Fruit fly (Drosophila melanogaster) whole organism, embryonic: ENCODE data around the gene CG13392.

Experiments
- ATbp ChIP-seq: fragments of 200-800 bp; sonication (Bioruptor generic); optimal IDR thresholded peaks from 2 replicates; lab custom pipeline; 2017; ENCODE audit warnings: missing biosample characterization, mild to moderate bottlenecking, missing genetic modification characterization, missing genetic modification reagents
- Ada2b ChIP-seq: fragments of 200-800 bp; sonication (Bioruptor generic); IDR thresholded peaks from 2 replicates; pipeline ENCODE4 v1.3.6; 2022; ENCODE audit warnings: missing biosample characterization, missing genetic modification characterization
- Bteb2 ChIP-seq: fragments of 200-800 bp; sonication (Bioruptor generic); optimal IDR thresholded peaks from 2 replicates; lab custom pipeline; 2016; ENCODE audit warnings: missing biosample characterization, missing genetic modification characterization
- CG10267 ChIP-seq: fragments of 200-800 bp; sonication (Bioruptor generic); optimal IDR thresholded peaks from 2 replicates; lab custom pipeline; 2018; ENCODE audit warnings: missing biosample characterization, mild to moderate bottlenecking, missing genetic modification characterization, moderate library complexity
- CG10366 ChIP-seq: fragments of 200-800 bp; sonication (Bioruptor generic); IDR thresholded peaks from 2 replicates; pipeline ENCODE4 v1.3.6; 2022; ENCODE audit warnings: missing biosample characterization, missing genetic modification characterization
- CG10959 ChIP-seq: fragments of 200-800 bp; sonication (Bioruptor generic); IDR thresholded peaks from 2 replicates; pipeline ENCODE4 v1.3.6; 2022; ENCODE audit warnings: missing biosample characterization, missing genetic modification characterization
- CG12104 ChIP-seq: fragments of 200-800 bp; sonication (Bioruptor generic); optimal IDR thresholded peaks from 3 replicates; lab custom pipeline; 2016; ENCODE audit warnings: missing biosample characterization, missing genetic modification characterization
- CG12299 ChIP-seq: fragments of 200-800 bp; sonication (Bioruptor generic); optimal IDR thresholded peaks from 2 replicates; lab custom pipeline; 2018; ENCODE audit warnings: missing biosample characterization, mild to moderate bottlenecking, missing genetic modification characterization
- CG12769 ChIP-seq: fragments of 200-800 bp; sonication (Bioruptor generic); optimal IDR thresholded peaks from 2 replicates; lab custom pipeline; 2019; ENCODE audit warnings: missing biosample characterization, mild to moderate bottlenecking, missing genetic modification characterization, moderate library complexity
- CG13894 ChIP-seq: fragments of 200-800 bp; sonication (Bioruptor generic); optimal IDR thresholded peaks from 3 replicates; lab custom pipeline; 2018; ENCODE audit warnings: missing biosample characterization, mild to moderate bottlenecking, missing genetic modification characterization, moderate library complexity
- CG15601 ChIP-seq: fragments of 200-800 bp; sonication (Bioruptor generic); optimal IDR thresholded peaks from 3 replicates; lab custom pipeline; 2019; ENCODE audit warnings: missing biosample characterization, mild to moderate bottlenecking, missing genetic modification characterization, moderate library complexity
- CG15696 ChIP-seq: fragments of 200-800 bp; sonication (Bioruptor generic); optimal IDR thresholded peaks from 2 replicates; lab custom pipeline; 2019; ENCODE audit warnings: missing biosample characterization, mild to moderate bottlenecking, missing genetic modification characterization, moderate library complexity
- CG16815 ChIP-seq: fragments of 200-800 bp; sonication (Bioruptor generic); optimal IDR thresholded peaks from 3 replicates; lab custom pipeline; 2017; ENCODE audit warnings: missing biosample characterization, mild to moderate bottlenecking, missing genetic modification characterization
- CG17186 ChIP-seq: fragments of 200-800 bp; sonication (Bioruptor generic); optimal IDR thresholded peaks from 3 replicates; lab custom pipeline; 2017; ENCODE audit warnings: missing biosample characterization, missing genetic modification reagents, missing genetic modification characterization
- CG17829 ChIP-seq: fragments of 200-800 bp; optimal IDR thresholded peaks from 2 replicates; lab custom pipeline; 2019; ENCODE audit warnings: missing biosample characterization, mild to moderate bottlenecking, missing genetic modification characterization, moderate library complexity
- CG2202 ChIP-seq: fragments of 200-800 bp; sonication (Bioruptor generic); optimal IDR thresholded peaks from 2 replicates; lab custom pipeline; 2018; ENCODE audit warnings: missing biosample characterization, mild to moderate bottlenecking, missing genetic modification characterization
- CG2712 ChIP-seq: fragments of 200-800 bp; optimal IDR thresholded peaks from 3 replicates; lab custom pipeline; 2019; ENCODE audit warnings: missing biosample characterization, mild to moderate bottlenecking, missing genetic modification characterization, moderate library complexity
- CG2875 ChIP-seq: fragments of 200-800 bp; sonication (Bioruptor generic); optimal IDR thresholded peaks from 2 replicates; lab custom pipeline; 2017; ENCODE audit warnings: missing biosample characterization, mild to moderate bottlenecking, missing genetic modification characterization, missing genetic modification reagents
- CG31388 ChIP-seq: fragments of 200-800 bp; sonication (Bioruptor generic); optimal IDR thresholded peaks from 2 replicates; lab custom pipeline; 2016; ENCODE audit warnings: missing biosample characterization, missing genetic modification characterization
- CG33213 ChIP-seq: fragments of 200-800 bp; sonication (Bioruptor generic); optimal IDR thresholded peaks from 3 replicates; lab custom pipeline; 2016; ENCODE audit warnings: missing biosample characterization, missing genetic modification characterization
- CG4328 ChIP-seq: fragments of 200-800 bp; sonication (Bioruptor generic); optimal IDR thresholded peaks from 3 replicates; lab custom pipeline; 2017; ENCODE audit warnings: missing biosample characterization, missing genetic modification reagents, missing genetic modification characterization
- CG6813 ChIP-seq: fragments of 200-800 bp; sonication (Bioruptor generic); optimal IDR thresholded peaks from 2 replicates; lab custom pipeline; 2017; ENCODE audit warnings: missing biosample characterization, missing genetic modification characterization, mild to moderate bottlenecking, moderate library complexity, missing genetic modification reagents
- CG7745 ChIP-seq: fragments of 200-800 bp; sonication (Bioruptor generic); optimal IDR thresholded peaks from 2 replicates; lab custom pipeline; 2018; ENCODE audit warnings: missing biosample characterization, mild to moderate bottlenecking, missing genetic modification characterization, moderate library complexity
- CG8388 ChIP-seq: fragments of 200-800 bp; sonication (Bioruptor generic); optimal IDR thresholded peaks from 2 replicates; lab custom pipeline; 2019; ENCODE audit warnings: missing biosample characterization, mild to moderate bottlenecking, missing genetic modification characterization, moderate library complexity
- CG9727 ChIP-seq: fragments of 200-800 bp; sonication (Bioruptor generic); optimal IDR thresholded peaks from 3 replicates; lab custom pipeline; 2017; ENCODE audit warnings: missing biosample characterization, mild to moderate bottlenecking, missing genetic modification characterization
- H2.0 ChIP-seq: fragments of 200-800 bp; sonication (Bioruptor generic); IDR thresholded peaks from 2 replicates; pipeline ENCODE4 v1.3.6; 2022; ENCODE audit warnings: missing biosample characterization, missing genetic modification characterization
- HHEX ChIP-seq: fragments of 200-800 bp; sonication (Bioruptor generic); optimal IDR thresholded peaks from 3 replicates; lab custom pipeline; 2017; ENCODE audit warnings: missing biosample characterization, mild to moderate bottlenecking, missing genetic modification characterization, missing genetic modification reagents
- Hey ChIP-seq: fragments of 200-800 bp; sonication (Bioruptor generic); optimal IDR thresholded peaks from 3 replicates; lab custom pipeline; 2018; ENCODE audit warnings: missing biosample characterization, mild to moderate bottlenecking, missing genetic modification characterization
- Jarid2 ChIP-seq: fragments of 200-800 bp; sonication (Bioruptor generic); optimal IDR thresholded peaks from 3 replicates; lab custom pipeline; 2017; ENCODE audit warnings: mild to moderate bottlenecking, missing biosample characterization, missing genetic modification reagents, missing genetic modification characterization
- Lim3 ChIP-seq: fragments of 200-800 bp; sonication (Bioruptor generic); IDR thresholded peaks from 2 replicates; pipeline ENCODE4 v1.3.6; 2022; ENCODE audit warnings: missing biosample characterization, missing genetic modification characterization
- NFAT ChIP-seq: fragments of 200-800 bp; sonication (Bioruptor generic); IDR thresholded peaks from 2 replicates; pipeline ENCODE4 v1.3.6; 2022; ENCODE audit warnings: missing biosample characterization, missing genetic modification characterization
- Neu2 ChIP-seq: fragments of 200-800 bp; sonication (Bioruptor generic); optimal IDR thresholded peaks from 3 replicates; lab custom pipeline; 2016; ENCODE audit warnings: missing biosample characterization, missing genetic modification characterization, borderline replicate concordance
- Oaz ChIP-seq: fragments of 200-800 bp; sonication (Bioruptor generic); IDR thresholded peaks from 2 replicates; pipeline ENCODE4 v1.3.6; 2022; ENCODE audit warnings: missing biosample characterization, missing genetic modification characterization
- Trl ChIP-seq, 3 experiments: fragments of >200 bp in 2 of 3; fragments of 200-800 bp in 1 of 3; sonication (Bioruptor generic) in 1 of 3; optimal IDR thresholded peaks; 2 replicates in 1 of 3; 3 replicates in 2 of 3; lab custom pipeline; 2016 to 2017; ENCODE audit warnings: missing biosample characterization in 1 of 3, missing genetic modification characterization in 1 of 3
- al ChIP-seq: fragments of 200-800 bp; sonication (Bioruptor generic); IDR thresholded peaks from 2 replicates; pipeline ENCODE4 v1.3.6; 2022; ENCODE audit warnings: missing biosample characterization, missing genetic modification characterization
- amos ChIP-seq: fragments of 200-800 bp; sonication (Bioruptor generic); IDR thresholded peaks from 2 replicates; pipeline ENCODE4 v1.3.6; 2022; ENCODE audit warnings: missing biosample characterization, missing genetic modification characterization; ENCODE audit not compliant: partially characterized antibody
- az2 ChIP-seq: fragments of 200-800 bp; sonication (Bioruptor generic); optimal IDR thresholded peaks from 3 replicates; lab custom pipeline; 2016; ENCODE audit warnings: missing biosample characterization, missing genetic modification characterization
- bbx ChIP-seq: fragments of 200-800 bp; sonication (Bioruptor generic); IDR thresholded peaks from 2 replicates; pipeline ENCODE4 v1.3.6; 2022; ENCODE audit warnings: missing biosample characterization, missing genetic modification characterization; ENCODE audit not compliant: partially characterized antibody
- cato ChIP-seq: fragments of 200-800 bp; sonication (Bioruptor generic); optimal IDR thresholded peaks from 2 replicates; lab custom pipeline; 2016; ENCODE audit warnings: missing biosample characterization, missing genetic modification characterization, borderline replicate concordance
- crp ChIP-seq, 2 experiments: fragments of 200-800 bp; sonication (Bioruptor generic); optimal IDR thresholded peaks; 2 replicates in 1 of 2; 3 replicates in 1 of 2; lab custom pipeline; 2017; ENCODE audit warnings: missing biosample characterization in 2 of 2, missing genetic modification characterization in 2 of 2, mild to moderate bottlenecking in 1 of 2, moderate library complexity in 1 of 2
- dm ChIP-seq: fragments of 200-800 bp; sonication (Bioruptor generic); optimal IDR thresholded peaks from 3 replicates; lab custom pipeline; 2016; ENCODE audit warnings: missing biosample characterization, missing genetic modification characterization
- ewg ChIP-seq: fragments of 200-800 bp; sonication (Bioruptor generic); optimal IDR thresholded peaks from 3 replicates; lab custom pipeline; 2017; ENCODE audit warnings: mild to moderate bottlenecking, missing biosample characterization, missing genetic modification reagents, missing genetic modification characterization
- gcm ChIP-seq: fragments of 200-800 bp; sonication (Bioruptor generic); optimal IDR thresholded peaks from 2 replicates; lab custom pipeline; 2019; ENCODE audit warnings: missing biosample characterization, mild to moderate bottlenecking, missing genetic modification characterization, moderate library complexity
- lilli ChIP-seq: fragments of 200-800 bp; sonication (Bioruptor generic); optimal IDR thresholded peaks from 3 replicates; lab custom pipeline; 2016; ENCODE audit warnings: missing biosample characterization, missing genetic modification characterization
- peb ChIP-seq: fragments of 200-800 bp; sonication (Bioruptor generic); IDR thresholded peaks from 2 replicates; pipeline ENCODE4 v1.3.6; 2022; ENCODE audit warnings: missing biosample characterization, missing genetic modification characterization
- shn ChIP-seq: fragments of 200-800 bp; sonication (Bioruptor generic); optimal IDR thresholded peaks from 3 replicates; lab custom pipeline; 2016; ENCODE audit warnings: missing biosample characterization, missing genetic modification characterization
- ttk ChIP-seq: fragments of 200-800 bp; sonication (Bioruptor generic); IDR thresholded peaks from 2 replicates; pipeline ENCODE4 v2.1.2; 2022; ENCODE audit warnings: missing biosample characterization, missing genetic modification characterization
- tx ChIP-seq: fragments of 200-800 bp; sonication (Bioruptor generic); optimal IDR thresholded peaks from 2 replicates; lab custom pipeline; 2016; ENCODE audit warnings: missing biosample characterization, missing genetic modification characterization
- zen2 ChIP-seq: fragments of 200-800 bp; sonication (Bioruptor generic); IDR thresholded peaks from 3 replicates; pipeline ENCODE4 v1.3.6; 2022; ENCODE audit warnings: missing biosample characterization, missing genetic modification characterization; ENCODE audit not compliant: partially characterized antibody

CG13392 gene

dm6 chr2L:8376717-8377116 is 5.9 kb downstream of the CG13392 start, which contains the start of the genes CG13390 and CG17294 (continued):
- TF ChIP-seq CG9727 (peak; percentile 99), dm (GFP tag; lab: Kevin White, UChicago) (peak; percentile 87), Bteb2 (peak; percentile 98), HHEX (GFP tag; lab: Kevin White, UChicago) (peak; percentile 100), amos (GFP tag; lab: Robert Waterston, UW) (peak; percentile 73), CG10959 (peak; percentile 99), CG12299 (tag; lab: Kevin White, UChicago) (peak; percentile 100), CG2202 (tag; lab: Kevin White, UChicago) (peak; percentile 99), Oaz (GFP tag; lab: Robert Waterston, UW) (peak; percentile 99), CG2875 (GFP tag; lab: Kevin White, UChicago) (peak; percentile 98), CG12769 (tag; lab: Kevin White, UChicago) (peak; percentile 99), CG10267 (tag; lab: Kevin White, UChicago) (peak; percentile 98), CG17829 (tag; lab: Kevin White, UChicago) (peak; percentile 100), ATbp (GFP tag; lab: Kevin White, UChicago) (peak; percentile 98), CG15601 (tag; lab: Kevin White, UChicago) (peak; percentile 99), CG4328 (GFP tag; lab: Kevin White, UChicago) (peak; percentile 99), bbx (peak; percentile 70), tx (GFP tag; lab: Kevin White, UChicago) (peak; percentile 89), peb (peak; percentile 98), gcm (GFP tag; lab: Kevin White, UChicago) (peak; percentile 99), lilli (GFP tag; lab: Kevin White, UChicago) (peak; percentile 99), CG12104 (GFP tag; lab: Kevin White, UChicago) (peak; percentile 99), NFAT (GFP tag; lab: Robert Waterston, UW) (peak; percentile 100), ewg (peak; percentile 98), shn (GFP tag; lab: Kevin White, UChicago) (peak; percentile 77), CG8388 (GFP tag; lab: Kevin White, UChicago) (peak; percentile 99), CG17186 (GFP tag; lab: Kevin White, UChicago) (peak; percentile 94), CG33213 (GFP tag; lab: Kevin White, UChicago) (peak; percentile 93), CG16815 (GFP tag; lab: Kevin White, UChicago) (peak; percentile 99), CG6813 (GFP tag; lab: Kevin White, UChicago) (peak; percentile 99), zen2 (GFP tag; lab: Robert Waterston, UW) (peak; percentile 72; the same call in 2 of the 3 replicates), Hey (tag; lab: Kevin White, UChicago) (peak; percentile 92), Ada2b (peak; percentile 100), CG31388 (GFP tag; lab: Kevin White, UChicago) (peak; percentile 99), cato (GFP tag; lab: Kevin White, UChicago) (peak; percentile 98), CG2712 (tag; lab: Kevin White, UChicago) (peak; percentile 100), crp (GFP tag; optimal IDR thresholded peaks at IDR 0.05; lab: Kevin White, UChicago) (peak; percentile 52 to 85), CG7745 (tag; lab: Kevin White, UChicago) (peak; percentile 89), CG10366 (peak; percentile 99), Jarid2 (GFP tag; lab: Kevin White, UChicago) (peak; percentile 95), Lim3 (GFP tag; lab: Robert Waterston, UW) (peak; percentile 98), H2.0 (GFP tag; lab: Robert Waterston, UW) (peak; percentile 99), az2 (GFP tag; lab: Kevin White, UChicago) (peak; percentile 99), al (peak; percentile 100), Neu2 (GFP tag; lab: Kevin White, UChicago) (peak; percentile 36), Trl (optimal IDR thresholded peaks at IDR 0.05; lab: Kevin White, UChicago) (no peak), Trl (GFP tag; optimal IDR thresholded peaks at IDR 0.05; lab: Kevin White, UChicago) (peak; percentile 92), ttk (GFP tag; lab: Robert Waterston, UW) (peak; percentile 99), CG13894 (tag; lab: Kevin White, UChicago) (peak; percentile 100), CG15696 (peak; percentile 99)
